Worm (Caenorhabditis elegans): ENCODE data around the gene Y41C4A.32.

Gene Y41C4A.32

ce11 chrIII:11706665-11707064, 14.8 kb upstream of the Y41C4A.32 start, which contains the start of gene col-96:
Gene col-96 (minus strand): TSS chrIII:11706765.
- TF ChIP-seq nhr-84 (tag; optimal IDR thresholded peaks at IDR 0.05), result no peak
- TF ChIP-seq fkh-4 (tag; optimal IDR thresholded peaks at IDR 0.05; ENCODE audit: borderline replicate concordance), result no peak
- no peak for TF ChIP-seq snu-23 (GFP tag; optimal IDR thresholded peaks at IDR 0.05)
- peak; percentile 15 for TF ChIP-seq blmp-1 (tag; optimal IDR thresholded peaks at IDR 0.05)
- no peak for TF ChIP-seq unc-98 (GFP tag; IDR thresholded peaks at IDR 0.05)
- no peak for TF ChIP-seq nhr-90 (tag; optimal IDR thresholded peaks at IDR 0.05; ENCODE audit: poor library complexity)

ce11 chrIII:11708722-11709121, 12.8 kb upstream of the Y41C4A.32 start, which contains the start of gene Y41C4A.8:
Gene Y41C4A.8 (minus strand): TSS chrIII:11708822.
- TF ChIP-seq grh-1 (GFP tag; IDR thresholded peaks at IDR 0.05), result no peak
- no peak for TF ChIP-seq egl-13 (tag; optimal IDR thresholded peaks at IDR 0.05)
- no peak for TF ChIP-seq pax-3 (tag; optimal IDR thresholded peaks at IDR 0.05)
- TF ChIP-seq nhr-90 (tag; optimal IDR thresholded peaks at IDR 0.05; ENCODE audit: poor library complexity), result no peak
- no peak for TF ChIP-seq sptf-1 (tag; optimal IDR thresholded peaks at IDR 0.05)
- no peak for TF ChIP-seq nhr-11 (tag; optimal IDR thresholded peaks at IDR 0.05)
- TF ChIP-seq pqm-1 (tag; optimal IDR thresholded peaks at IDR 0.05), result no peak
- TF ChIP-seq nhr-28 (tag; optimal IDR thresholded peaks at IDR 0.05), result no peak
- TF ChIP-seq hlh-4 (tag; optimal IDR thresholded peaks at IDR 0.05), result no peak
- no peak for TF ChIP-seq ceh-88 (GFP tag; IDR thresholded peaks at IDR 0.05)
- no peak for TF ChIP-seq unc-98 (GFP tag; IDR thresholded peaks at IDR 0.05)
- no peak for TF ChIP-seq unc-30 (tag; optimal IDR thresholded peaks at IDR 0.05)
- no peak for TF ChIP-seq ztf-11 (tag; optimal IDR thresholded peaks at IDR 0.05)
- TF ChIP-seq dpl-1 (GFP tag; optimal IDR thresholded peaks at IDR 0.05), result no peak
- TF ChIP-seq nhr-77 (tag; optimal IDR thresholded peaks at IDR 0.05), result no peak
- TF ChIP-seq hlh-17 (GFP tag; optimal IDR thresholded peaks at IDR 0.05; ENCODE audit: borderline replicate concordance), result no peak
- TF ChIP-seq elt-3 (tag; optimal IDR thresholded peaks at IDR 0.05), result no peak

- TF ChIP-seq unc-98 (GFP tag; IDR thresholded peaks at IDR 0.05) (no peak), ama-1 (optimal IDR thresholded peaks at IDR 0.05) (no peak), sptf-1 (tag; optimal IDR thresholded peaks at IDR 0.05) (no peak), nhr-12 (tag; optimal IDR thresholded peaks at IDR 0.05) (no peak), nhr-47 (tag; optimal IDR thresholded peaks at IDR 0.05) (no peak), dpl-1 (GFP tag; optimal IDR thresholded peaks at IDR 0.05) (peak in 1 of 3 experiments; percentile 22), nhr-71 (tag; optimal IDR thresholded peaks at IDR 0.05) (no peak), nhr-85 (tag) (peak; percentile 73), lin-15B (tag; optimal IDR thresholded peaks at IDR 0.05) (no peak), nhr-19 (GFP tag; conservative IDR thresholded peaks at IDR 0.05) (no peak), efl-1 (optimal IDR thresholded peaks at IDR 0.05) (peak; percentile 29 to 58), efl-1 (GFP tag; optimal IDR thresholded peaks at IDR 0.05 in 1 of 2) (peak; percentile 10 to 87), C34B4.2 (tag; optimal IDR thresholded peaks at IDR 0.05) (no peak), rnt-1 (tag; optimal IDR thresholded peaks at IDR 0.05) (no peak), unc-86 (tag; optimal IDR thresholded peaks at IDR 0.05) (no peak), ceh-90 (tag; optimal IDR thresholded peaks at IDR 0.05) (no peak), elt-3 (tag; optimal IDR thresholded peaks at IDR 0.05) (no peak), unc-130 (tag; optimal IDR thresholded peaks at IDR 0.05) (no peak), efl-3 (GFP tag; optimal IDR thresholded peaks at IDR 0.05) (no peak), swsn-7 (tag; optimal IDR thresholded peaks at IDR 0.05) (no peak), mep-1 (tag; optimal IDR thresholded peaks at IDR 0.05) (no peak), pax-3 (tag; optimal IDR thresholded peaks at IDR 0.05) (no peak), pag-3 (tag; optimal IDR thresholded peaks at IDR 0.05; ENCODE audit: borderline replicate concordance, insufficient read depth) (no peak), egl-27 (tag; optimal IDR thresholded peaks at IDR 0.05) (no peak)
Measured at ce11 chrIII:11718548-11718947, 3.0 kb upstream of the Y41C4A.32 start, which contains the start of gene Y41C4A.9. Gene Y41C4A.9 (minus strand): TSS chrIII:11718645.

All from whole organism, L1 larva.